Fruit fly (Drosophila melanogaster) whole organism, embryonic: ENCODE measurements around the gene CG5087.

Experiments
- BEAF-32 ChIP-seq: fragments of 200-800 bp; sonication (Bioruptor generic); optimal IDR thresholded peaks from 3 replicates; lab custom pipeline; 2017; ENCODE audit warnings: missing biosample characterization, missing genetic modification characterization, mild to moderate bottlenecking, moderate library complexity, missing genetic modification reagents
- CG12659 ChIP-seq: fragments of 200-800 bp; sonication (Bioruptor generic); optimal IDR thresholded peaks from 3 replicates; lab custom pipeline; 2017; ENCODE audit warnings: mild to moderate bottlenecking, missing biosample characterization, missing genetic modification reagents, missing genetic modification characterization
- CG14014 ChIP-seq: fragments of 200-800 bp; sonication (Bioruptor generic); IDR thresholded peaks from 2 replicates; pipeline ENCODE4 v1.3.6; 2022; ENCODE audit warnings: missing biosample characterization, missing genetic modification characterization
- CG14710 ChIP-seq: fragments of 200-800 bp; sonication (Bioruptor generic); optimal IDR thresholded peaks from 3 replicates; lab custom pipeline; 2019; ENCODE audit warnings: missing biosample characterization, mild to moderate bottlenecking, missing genetic modification characterization, moderate library complexity
- CG1603 ChIP-seq: fragments of 200-800 bp; sonication (Bioruptor generic); optimal IDR thresholded peaks from 2 replicates; lab custom pipeline; 2019; ENCODE audit warnings: missing biosample characterization, mild to moderate bottlenecking, missing genetic modification characterization, moderate library complexity
- CG2712 ChIP-seq: fragments of 200-800 bp; optimal IDR thresholded peaks from 3 replicates; lab custom pipeline; 2019; ENCODE audit warnings: missing biosample characterization, mild to moderate bottlenecking, missing genetic modification characterization, moderate library complexity
- CG32767 ChIP-seq: fragments of 200-800 bp; sonication (Bioruptor generic); IDR thresholded peaks from 2 replicates; pipeline ENCODE4 v1.3.6; 2022; ENCODE audit warnings: missing biosample characterization, missing genetic modification characterization
- CG34224 ChIP-seq: fragments of 200-800 bp; sonication (Bioruptor generic); IDR thresholded peaks from 3 replicates; pipeline ENCODE4 v1.3.6; 2022; ENCODE audit warnings: missing biosample characterization, missing genetic modification characterization; ENCODE audit not compliant: partially characterized antibody
- CG3995 ChIP-seq: fragments of 200-800 bp; sonication (Bioruptor generic); optimal IDR thresholded peaks from 3 replicates; lab custom pipeline; 2016; ENCODE audit warnings: missing biosample characterization, missing genetic modification characterization
- CG4424 ChIP-seq: fragments of 200-800 bp; sonication (Bioruptor generic); optimal IDR thresholded peaks from 3 replicates; lab custom pipeline; 2016; ENCODE audit warnings: missing biosample characterization, missing genetic modification characterization
- CG7928 ChIP-seq: fragments of 200-800 bp; sonication (Bioruptor generic); optimal IDR thresholded peaks from 2 replicates; lab custom pipeline; 2017; ENCODE audit warnings: missing biosample characterization, mild to moderate bottlenecking, missing genetic modification characterization
- CG9215 ChIP-seq: fragments of 200-800 bp; sonication (Bioruptor generic); IDR thresholded peaks from 2 replicates; pipeline ENCODE4 v1.3.6; 2022; ENCODE audit warnings: missing biosample characterization, missing genetic modification characterization
- CoRest ChIP-seq: fragments of 200-800 bp; sonication (Bioruptor generic); optimal IDR thresholded peaks from 3 replicates; lab custom pipeline; 2018; ENCODE audit warnings: missing biosample characterization, mild to moderate bottlenecking, missing genetic modification characterization, moderate library complexity
- Dref ChIP-seq: fragments of 200-800 bp; sonication (Bioruptor generic); IDR thresholded peaks from 2 replicates; pipeline ENCODE4 v1.3.6; 2022; ENCODE audit warnings: missing biosample characterization, missing genetic modification characterization
- E2f2 ChIP-seq: fragments of 200-800 bp; sonication (Bioruptor generic); IDR thresholded peaks from 2 replicates; pipeline ENCODE4 v1.3.6; 2022; ENCODE audit warnings: missing biosample characterization, missing genetic modification characterization
- Gug ChIP-seq: fragments of 200-800 bp; sonication (Bioruptor generic); IDR thresholded peaks from 4 replicates; pipeline ENCODE4 v1.3.6; 2022; ENCODE audit warnings: missing biosample characterization, missing genetic modification characterization
- HLH4C ChIP-seq: fragments of 200-800 bp; sonication (Bioruptor generic); IDR thresholded peaks from 3 replicates; pipeline ENCODE4 v1.3.6; 2022; ENCODE audit warnings: missing biosample characterization, missing genetic modification characterization; ENCODE audit not compliant: partially characterized antibody
- HmgZ ChIP-seq: fragments of 200-800 bp; sonication (Bioruptor generic); optimal IDR thresholded peaks from 2 replicates; lab custom pipeline; 2018; ENCODE audit warnings: missing biosample characterization, mild to moderate bottlenecking, missing genetic modification characterization
- Lhr ChIP-seq: fragments of 200-800 bp; sonication (Bioruptor generic); optimal IDR thresholded peaks from 3 replicates; lab custom pipeline; 2017; ENCODE audit warnings: mild to moderate bottlenecking, missing biosample characterization, missing genetic modification reagents, missing genetic modification characterization
- MBD-R2 ChIP-seq: fragments of 200-800 bp; sonication (Bioruptor generic); IDR thresholded peaks from 2 replicates; pipeline ENCODE4 v1.3.6; 2022; ENCODE audit warnings: missing biosample characterization, missing genetic modification characterization
- Myb ChIP-seq: fragments of 200-800 bp; sonication (Bioruptor generic); optimal IDR thresholded peaks from 2 replicates; lab custom pipeline; 2016; ENCODE audit warnings: missing biosample characterization, missing genetic modification characterization
- Oli ChIP-seq: fragments of 200-800 bp; sonication (Bioruptor generic); optimal IDR thresholded peaks from 2 replicates; lab custom pipeline; 2018; ENCODE audit warnings: missing biosample characterization, mild to moderate bottlenecking, missing genetic modification characterization, moderate library complexity
- Opbp ChIP-seq: fragments of 200-800 bp; sonication (Bioruptor generic); IDR thresholded peaks from 3 replicates; pipeline ENCODE4 v1.3.6; 2022; ENCODE audit warnings: missing biosample characterization, missing genetic modification characterization; ENCODE audit not compliant: partially characterized antibody
- PHDP ChIP-seq: fragments of 200-800 bp; sonication (Bioruptor generic); optimal IDR thresholded peaks from 3 replicates; lab custom pipeline; 2018; ENCODE audit warnings: missing biosample characterization, mild to moderate bottlenecking, missing genetic modification characterization, moderate library complexity
- Pdp1 ChIP-seq, 2 experiments: fragments of 200-800 bp; sonication (Bioruptor generic); optimal IDR thresholded peaks; 3 replicates each; lab custom pipeline; 2016; ENCODE audit warnings: missing biosample characterization in 2 of 2, missing genetic modification characterization in 2 of 2, mild to moderate bottlenecking in 1 of 2, moderate library complexity in 1 of 2
- Ssrp ChIP-seq: fragments of 200-800 bp; sonication (Bioruptor generic); optimal IDR thresholded peaks from 2 replicates; lab custom pipeline; 2018; ENCODE audit warnings: missing biosample characterization, mild to moderate bottlenecking, missing genetic modification characterization, moderate library complexity
- Xbp1 ChIP-seq: fragments of 200-800 bp; sonication (Bioruptor generic); optimal IDR thresholded peaks from 3 replicates; lab custom pipeline; 2016; ENCODE audit warnings: missing biosample characterization, mild to moderate bottlenecking, missing genetic modification characterization
- YL-1 ChIP-seq: fragments of 200-800 bp; sonication (Bioruptor generic); optimal IDR thresholded peaks from 3 replicates; lab custom pipeline; 2017; ENCODE audit warnings: missing biosample characterization, mild to moderate bottlenecking, missing genetic modification characterization
- amos ChIP-seq: fragments of 200-800 bp; sonication (Bioruptor generic); IDR thresholded peaks from 2 replicates; pipeline ENCODE4 v1.3.6; 2022; ENCODE audit warnings: missing biosample characterization, missing genetic modification characterization; ENCODE audit not compliant: partially characterized antibody
- bigmax ChIP-seq: fragments of 200-800 bp; sonication (Bioruptor generic); optimal IDR thresholded peaks from 2 replicates; lab custom pipeline; 2018; ENCODE audit warnings: missing biosample characterization, mild to moderate bottlenecking, missing genetic modification characterization
- chn ChIP-seq: fragments of 200-800 bp; sonication (Bioruptor generic); optimal IDR thresholded peaks from 2 replicates; lab custom pipeline; 2016; ENCODE audit warnings: missing biosample characterization, missing genetic modification characterization
- crp ChIP-seq, 2 experiments: fragments of 200-800 bp; sonication (Bioruptor generic); optimal IDR thresholded peaks; 2 replicates in 1 of 2; 3 replicates in 1 of 2; lab custom pipeline; 2017; ENCODE audit warnings: missing biosample characterization in 2 of 2, missing genetic modification characterization in 2 of 2, mild to moderate bottlenecking in 1 of 2, moderate library complexity in 1 of 2
- dpn ChIP-seq, 2 experiments: fragments of 200-800 bp; sonication (Bioruptor generic); optimal IDR thresholded peaks; 3 replicates each; lab custom pipeline; 2016; ENCODE audit warnings: missing biosample characterization in 2 of 2, missing genetic modification characterization in 2 of 2
- gfzf ChIP-seq: fragments of 200-800 bp; sonication (Bioruptor generic); optimal IDR thresholded peaks from 2 replicates; lab custom pipeline; 2016; ENCODE audit warnings: missing biosample characterization, mild to moderate bottlenecking, missing genetic modification characterization, moderate library complexity
- grau ChIP-seq: fragments of 200-800 bp; optimal IDR thresholded peaks from 3 replicates; lab custom pipeline; 2019; ENCODE audit warnings: missing biosample characterization, mild to moderate bottlenecking, missing genetic modification characterization, moderate library complexity
- gro ChIP-seq: fragments of 200-800 bp; sonication (Bioruptor generic); optimal IDR thresholded peaks from 2 replicates; lab custom pipeline; 2016; ENCODE audit warnings: missing biosample characterization, missing genetic modification characterization
- nmo ChIP-seq: fragments of 200-800 bp; sonication (Bioruptor generic); optimal IDR thresholded peaks from 2 replicates; lab custom pipeline; 2018; ENCODE audit warnings: missing biosample characterization, mild to moderate bottlenecking, missing genetic modification characterization, moderate library complexity
- phol ChIP-seq: fragments of 200-800 bp; sonication (Bioruptor generic); optimal IDR thresholded peaks from 3 replicates; lab custom pipeline; 2018; ENCODE audit warnings: missing biosample characterization, mild to moderate bottlenecking, missing genetic modification characterization, moderate library complexity
- pros ChIP-seq: fragments of 200-800 bp; sonication (Bioruptor generic); optimal IDR thresholded peaks from 3 replicates; lab custom pipeline; 2019; ENCODE audit warnings: missing biosample characterization, mild to moderate bottlenecking, missing genetic modification characterization, moderate library complexity
- row ChIP-seq: fragments of 200-800 bp; sonication (Bioruptor generic); IDR thresholded peaks from 3 replicates; pipeline ENCODE4 v1.3.6; 2022; ENCODE audit warnings: missing biosample characterization, missing genetic modification characterization
- salm ChIP-seq: fragments of 200-800 bp; sonication (Bioruptor generic); optimal IDR thresholded peaks from 2 replicates; lab custom pipeline; 2018; ENCODE audit warnings: missing biosample characterization, mild to moderate bottlenecking, missing genetic modification characterization
- sens ChIP-seq: fragments of 200-800 bp; sonication (Bioruptor generic); peaks from one replicate; lab custom pipeline; 2016; ENCODE audit warnings: missing biosample characterization, missing genetic modification characterization
- slbo ChIP-seq: fragments of 200-800 bp; sonication (Bioruptor generic); IDR thresholded peaks from 2 replicates; pipeline ENCODE4 v1.3.6; 2022; ENCODE audit warnings: missing biosample characterization, missing genetic modification characterization
- sna ChIP-seq: fragments of 200-800 bp; sonication (Bioruptor generic); IDR thresholded peaks from 2 replicates; pipeline ENCODE4 v1.3.6; 2022; ENCODE audit warnings: missing biosample characterization, missing genetic modification characterization; ENCODE audit not compliant: partially characterized antibody
- trem ChIP-seq: fragments of 200-800 bp; optimal IDR thresholded peaks from 3 replicates; lab custom pipeline; 2019; ENCODE audit warnings: missing biosample characterization, mild to moderate bottlenecking, missing genetic modification characterization, moderate library complexity
- unc-4 ChIP-seq: fragments of 200-800 bp; sonication (Bioruptor generic); IDR thresholded peaks from 2 replicates; pipeline ENCODE4 v1.3.6; 2022; ENCODE audit warnings: missing biosample characterization, missing genetic modification characterization; ENCODE audit not compliant: partially characterized antibody
- zen2 ChIP-seq: fragments of 200-800 bp; sonication (Bioruptor generic); IDR thresholded peaks from 3 replicates; pipeline ENCODE4 v1.3.6; 2022; ENCODE audit warnings: missing biosample characterization, missing genetic modification characterization; ENCODE audit not compliant: partially characterized antibody

Gene CG5087

DNA sequence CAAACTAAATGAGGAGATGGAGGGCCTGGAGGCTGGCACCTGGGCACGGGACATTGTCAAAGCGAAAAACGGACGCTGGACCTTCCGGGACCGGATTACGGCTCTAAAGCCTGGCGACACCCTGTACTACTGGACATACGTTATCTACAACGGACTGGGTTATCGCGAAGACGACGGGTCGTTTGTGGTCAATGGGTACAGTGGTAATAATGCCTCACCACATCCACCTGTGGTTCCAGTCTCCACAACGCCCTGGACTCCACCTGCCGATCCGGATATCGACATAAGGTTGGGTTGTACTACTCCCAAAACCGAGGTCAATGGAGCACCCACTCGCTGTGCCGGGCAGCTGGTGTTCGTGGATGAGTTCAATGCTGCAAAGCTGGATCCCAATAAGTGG, 42.8 kb upstream of the CG5087 start:
- TF ChIP-seq dpn (GFP tag; optimal IDR thresholded peaks at IDR 0.05; lab: Kevin White, UChicago): no peak
- TF ChIP-seq CG14014: no peak
- TF ChIP-seq PHDP: no peak
- TF ChIP-seq Lhr: no peak
- TF ChIP-seq Xbp1: no peak
- TF ChIP-seq Pdp1 (GFP tag; optimal IDR thresholded peaks at IDR 0.05; lab: Kevin White, UChicago): no peak

dm6 chr3L:8956669-8957068, 41.3 kb upstream of the CG5087 start, which contains the start of gene mRpL12:
Gene mRpL12 (plus strand): TSS chr3L:8956791.
- TF ChIP-seq CG32767 (GFP tag; lab: Robert Waterston, UW): no peak
- peak; percentile 15 for TF ChIP-seq CG14710
- TF ChIP-seq CG34224 (GFP tag; lab: Robert Waterston, UW): peak; percentile 50; the same call in 1 of the 3 replicates
- TF ChIP-seq nmo (GFP tag; lab: Kevin White, UChicago): peak; percentile 2
- TF ChIP-seq CG4424 (GFP tag; lab: Kevin White, UChicago): peak; percentile 25
- peak; percentile 48; the same call in 1 of the 2 replicates for TF ChIP-seq sna (GFP tag; lab: Robert Waterston, UW)
- peak; percentile 55; the same call in 1 of the 3 replicates for TF ChIP-seq zen2 (GFP tag; lab: Robert Waterston, UW)
- no peak for TF ChIP-seq gro
- peak; percentile 25; the same call in 1 of the 2 replicates for TF ChIP-seq amos
- TF ChIP-seq E2f2 (GFP tag; lab: Robert Waterston, UW): peak; percentile 52
- peak; percentile 38; the same call in 1 of the 3 replicates for TF ChIP-seq row
- TF ChIP-seq Gug (GFP tag; lab: Robert Waterston, UW): no peak
- TF ChIP-seq unc-4: 0 out of 2 replicates have a peak, but pooled peaks have one; percentile 20
- TF ChIP-seq HmgZ (tag; lab: Kevin White, UChicago): peak; percentile 34
- peak; percentile 54 for TF ChIP-seq CG1603 (tag; lab: Kevin White, UChicago)
- peak; percentile 52 for TF ChIP-seq CG3995 (GFP tag; lab: Kevin White, UChicago)
- TF ChIP-seq crp (GFP tag; optimal IDR thresholded peaks at IDR 0.05; lab: Kevin White, UChicago): peak; percentile 7 to 83
- TF ChIP-seq grau (tag; lab: Kevin White, UChicago): no peak
- TF ChIP-seq pros: no peak
- no peak for TF ChIP-seq chn
- TF ChIP-seq slbo: 0 out of 2 replicates have a peak, but pooled peaks have one; percentile 25
- TF ChIP-seq HLH4C (GFP tag; lab: Robert Waterston, UW): peak; percentile 50; the same call in 2 of the 3 replicates
- TF ChIP-seq BEAF-32: peak; percentile 30
- peak; percentile 91 for TF ChIP-seq Myb
- no peak for TF ChIP-seq Ssrp
- peak; percentile 18 for TF ChIP-seq CG2712 (tag; lab: Kevin White, UChicago)
- TF ChIP-seq CG12659 (GFP tag; lab: Kevin White, UChicago): peak; percentile 7
- TF ChIP-seq Dref: peak; percentile 83
- TF ChIP-seq salm (tag; lab: Kevin White, UChicago): no peak
- TF ChIP-seq CG7928: peak; percentile 92
- peak; percentile 40 for TF ChIP-seq sens (GFP tag; lab: Kevin White, UChicago)
- TF ChIP-seq MBD-R2 (GFP tag; lab: Robert Waterston, UW): peak; percentile 77
- TF ChIP-seq gfzf (GFP tag; lab: Kevin White, UChicago): peak; percentile 26
- peak; percentile 90 for TF ChIP-seq bigmax (GFP tag; lab: Kevin White, UChicago)
- peak; percentile 99 for TF ChIP-seq CG9215
- peak; percentile 22; the same call in 1 of the 3 replicates for TF ChIP-seq Opbp
- peak; percentile 25 for TF ChIP-seq phol (tag; lab: Kevin White, UChicago)
- TF ChIP-seq YL-1: peak; percentile 48
- peak; percentile 19 for TF ChIP-seq CoRest (tag; lab: Kevin White, UChicago)
- TF ChIP-seq trem (tag; lab: Kevin White, UChicago): peak; percentile 83
- TF ChIP-seq Oli: peak; percentile 24
